Fruit fly (Drosophila melanogaster): ENCODE measurements around the gene CG1113.

DNA sequence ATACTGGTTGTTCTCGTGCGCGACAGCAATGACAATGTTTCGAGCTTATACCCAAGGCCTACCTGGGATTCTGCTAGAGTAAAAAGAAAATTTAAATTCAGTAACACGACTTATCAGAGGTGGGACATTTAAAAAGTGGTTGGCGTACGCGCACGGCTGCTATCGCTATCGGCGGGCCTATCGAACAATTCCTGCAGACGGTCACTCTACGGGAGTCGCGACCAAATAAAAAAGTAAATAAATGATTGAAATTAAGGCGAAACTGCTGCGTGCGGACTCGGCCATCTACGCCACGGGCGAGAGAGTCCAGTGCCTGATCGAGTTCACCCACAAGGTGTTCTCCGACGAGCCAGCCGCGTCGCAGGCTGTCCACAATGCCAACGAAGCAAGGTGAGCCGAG, 33.5 kb upstream of the CG1113 start, which contains the start of the genes Prosbeta2R2 and CG1116:
- TF ChIP-seq CG12605 (GFP tag; IDR thresholded peaks at IDR 0.05) (no peak), CG15710 (tag; optimal IDR thresholded peaks at IDR 0.05) (no peak), CG17806 (tag; optimal IDR thresholded peaks at IDR 0.05) (no peak), CG8301 (tag; optimal IDR thresholded peaks at IDR 0.05) (no peak), rn (GFP tag; IDR thresholded peaks at IDR 0.05) (no peak), CG14655 (GFP tag; optimal IDR thresholded peaks at IDR 0.05) (no peak), CG4496 (GFP tag; IDR thresholded peaks at IDR 0.05) (no peak), CG8159 (tag; optimal IDR thresholded peaks at IDR 0.05) (no peak)

Data from whole organism, pupa.